Fruit fly (Drosophila melanogaster): ENCODE measurements around the gene Fie.

DNA sequence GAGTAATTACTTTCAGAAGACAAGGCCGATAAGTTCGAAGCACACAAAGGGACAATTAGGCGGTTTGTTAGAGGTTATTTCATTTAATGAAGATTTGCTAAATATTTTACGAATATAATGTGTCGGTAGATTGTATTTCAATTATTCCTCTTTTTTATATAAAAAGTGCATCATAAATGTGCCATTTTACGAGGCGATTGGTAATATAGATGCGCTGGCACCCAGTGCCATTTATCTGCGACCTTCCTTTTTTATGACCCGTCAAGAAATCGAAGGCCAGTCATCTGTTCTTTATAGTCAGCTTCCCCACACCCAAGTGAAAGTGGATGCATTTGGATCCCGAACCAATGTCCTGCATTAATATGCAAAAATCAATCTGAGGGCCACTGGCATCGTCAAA lies 35.1 kb downstream of the Fie start:
- TF ChIP-seq EcR (GFP tag; optimal IDR thresholded peaks at IDR 0.05): no peak
- TF ChIP-seq CG8478 (optimal IDR thresholded peaks at IDR 0.05): no peak
- TF ChIP-seq usp (GFP tag; optimal IDR thresholded peaks at IDR 0.05): no peak
- no peak for TF ChIP-seq pan (optimal IDR thresholded peaks at IDR 0.05)

Measured in whole organism.